Fruit fly (Drosophila melanogaster) whole organism, embryonic: ENCODE results near the gene Acat2.

Source experiments
- Atf3 ChIP-seq: fragments of 200-800 bp; sonication (Bioruptor generic); optimal IDR thresholded peaks from 3 replicates; lab custom pipeline; 2016; ENCODE audit warnings: missing biosample characterization, missing genetic modification characterization
- BEAF-32 ChIP-seq: fragments of 200-800 bp; sonication (Bioruptor generic); optimal IDR thresholded peaks from 3 replicates; lab custom pipeline; 2017; ENCODE audit warnings: missing biosample characterization, missing genetic modification characterization, mild to moderate bottlenecking, moderate library complexity, missing genetic modification reagents
- BtbVII ChIP-seq: fragments of 200-800 bp; sonication (Bioruptor generic); optimal IDR thresholded peaks from 3 replicates; lab custom pipeline; 2017; ENCODE audit warnings: missing biosample characterization, mild to moderate bottlenecking, missing genetic modification characterization
- CG10543 ChIP-seq: fragments of 200-800 bp; sonication (Bioruptor generic); optimal IDR thresholded peaks from 3 replicates; lab custom pipeline; 2017; ENCODE audit warnings: missing biosample characterization, mild to moderate bottlenecking, missing genetic modification characterization, moderate library complexity
- CG11085 ChIP-seq: fragments of 200-800 bp; sonication (Bioruptor generic); IDR thresholded peaks from 2 replicates; pipeline ENCODE4 v1.3.6; 2022; ENCODE audit warnings: missing biosample characterization, missing genetic modification characterization
- CG11504 ChIP-seq: fragments of 200-800 bp; sonication (Bioruptor generic); optimal IDR thresholded peaks from 3 replicates; lab custom pipeline; 2019; ENCODE audit warnings: missing biosample characterization, mild to moderate bottlenecking, missing genetic modification characterization, moderate library complexity
- CG11560 ChIP-seq: fragments of 200-800 bp; sonication (Bioruptor generic); IDR thresholded peaks from 3 replicates; pipeline ENCODE4 v1.3.6; 2022; ENCODE audit warnings: missing biosample characterization, missing genetic modification characterization
- CG12155 ChIP-seq: fragments of 200-800 bp; sonication (Bioruptor generic); optimal IDR thresholded peaks from 3 replicates; lab custom pipeline; 2016; ENCODE audit warnings: missing biosample characterization, missing genetic modification characterization
- CG12769 ChIP-seq: fragments of 200-800 bp; sonication (Bioruptor generic); optimal IDR thresholded peaks from 2 replicates; lab custom pipeline; 2019; ENCODE audit warnings: missing biosample characterization, mild to moderate bottlenecking, missing genetic modification characterization, moderate library complexity
- CG14050 ChIP-seq: fragments of 200-800 bp; sonication (Bioruptor generic); IDR thresholded peaks from 3 replicates; pipeline ENCODE4 v1.3.6; 2022; ENCODE audit warnings: missing biosample characterization, missing genetic modification characterization
- CG14965 ChIP-seq: fragments of 200-800 bp; sonication (Bioruptor generic); optimal IDR thresholded peaks from 2 replicates; lab custom pipeline; 2016; ENCODE audit warnings: missing biosample characterization, missing genetic modification characterization, borderline replicate concordance
- CG16779 ChIP-seq: fragments of 200-800 bp; sonication (Bioruptor generic); IDR thresholded peaks from 2 replicates; pipeline ENCODE4 v1.3.6; 2022; ENCODE audit warnings: missing biosample characterization, missing genetic modification characterization
- CG16813 ChIP-seq: fragments of 200-800 bp; sonication (Bioruptor generic); IDR thresholded peaks from 3 replicates; pipeline ENCODE4 v1.3.6; 2022; ENCODE audit warnings: missing biosample characterization, missing genetic modification characterization; ENCODE audit not compliant: partially characterized antibody
- CG17361 ChIP-seq: fragments of 200-800 bp; sonication (Bioruptor generic); IDR thresholded peaks from 3 replicates; pipeline ENCODE4 v1.3.6; 2022; ENCODE audit warnings: missing biosample characterization, missing genetic modification characterization
- CG17829 ChIP-seq: fragments of 200-800 bp; optimal IDR thresholded peaks from 2 replicates; lab custom pipeline; 2019; ENCODE audit warnings: missing biosample characterization, mild to moderate bottlenecking, missing genetic modification characterization, moderate library complexity
- CG18011 ChIP-seq: fragments of 200-800 bp; sonication (Bioruptor generic); optimal IDR thresholded peaks from 2 replicates; lab custom pipeline; 2017; ENCODE audit warnings: missing biosample characterization, missing genetic modification characterization, mild to moderate bottlenecking, moderate library complexity, missing genotype
- CG2199 ChIP-seq: fragments of 200-800 bp; sonication (Bioruptor generic); IDR thresholded peaks from 3 replicates; pipeline ENCODE4 v1.3.6; 2022; ENCODE audit warnings: missing biosample characterization, missing genetic modification characterization
- CG34422 ChIP-seq: fragments of 200-800 bp; sonication (Bioruptor generic); IDR thresholded peaks from 3 replicates; pipeline ENCODE4 v1.3.6; 2022; ENCODE audit warnings: missing biosample characterization, missing genetic modification characterization
- CG4404 ChIP-seq: fragments of 200-800 bp; sonication (Bioruptor generic); IDR thresholded peaks from 2 replicates; pipeline ENCODE4 v1.3.6; 2022; ENCODE audit warnings: missing biosample characterization, missing genetic modification characterization
- CG7556 ChIP-seq: fragments of 200-800 bp; sonication (Bioruptor generic); optimal IDR thresholded peaks from 2 replicates; lab custom pipeline; 2017; ENCODE audit warnings: missing biosample characterization, mild to moderate bottlenecking, missing genetic modification characterization
- CG7928 ChIP-seq: fragments of 200-800 bp; sonication (Bioruptor generic); optimal IDR thresholded peaks from 2 replicates; lab custom pipeline; 2017; ENCODE audit warnings: missing biosample characterization, mild to moderate bottlenecking, missing genetic modification characterization
- Dp ChIP-seq: fragments of 200-800 bp; sonication (Bioruptor generic); optimal IDR thresholded peaks from 2 replicates; lab custom pipeline; 2018; ENCODE audit warnings: missing biosample characterization, mild to moderate bottlenecking, missing genetic modification characterization, moderate library complexity
- Hr51 ChIP-seq, 2 experiments: fragments of 200-800 bp; sonication (Bioruptor generic); optimal IDR thresholded peaks; 2 replicates in 1 of 2; 3 replicates in 1 of 2; lab custom pipeline; 2016 to 2018; ENCODE audit warnings: missing biosample characterization in 2 of 2, missing genetic modification characterization in 2 of 2, mild to moderate bottlenecking in 1 of 2, moderate library complexity in 1 of 2
- PHDP ChIP-seq: fragments of 200-800 bp; sonication (Bioruptor generic); optimal IDR thresholded peaks from 3 replicates; lab custom pipeline; 2018; ENCODE audit warnings: missing biosample characterization, mild to moderate bottlenecking, missing genetic modification characterization, moderate library complexity
- Xrp1 ChIP-seq: fragments of 200-800 bp; sonication (Bioruptor generic); IDR thresholded peaks from 2 replicates; pipeline ENCODE4 v1.3.6; 2022; ENCODE audit warnings: missing biosample characterization, missing genetic modification characterization
- bcd ChIP-seq: fragments of 200-800 bp; sonication (Bioruptor generic); optimal IDR thresholded peaks from 2 replicates; lab custom pipeline; 2017; ENCODE audit warnings: missing biosample characterization, mild to moderate bottlenecking, missing genetic modification characterization
- bsh ChIP-seq, 2 experiments: fragments of 200-800 bp; sonication (Bioruptor generic); optimal IDR thresholded peaks; 2 replicates each; lab custom pipeline; 2017 to 2018; ENCODE audit warnings: mild to moderate bottlenecking in 2 of 2, missing biosample characterization in 2 of 2, missing genetic modification characterization in 2 of 2, moderate library complexity in 1 of 2
- cwo ChIP-seq: fragments of 200-800 bp; sonication (Bioruptor generic); optimal IDR thresholded peaks from 3 replicates; lab custom pipeline; 2017; ENCODE audit warnings: missing biosample characterization, missing genetic modification characterization, mild to moderate bottlenecking, moderate library complexity, missing genetic modification reagents
- dan ChIP-seq: fragments of 200-800 bp; sonication (Bioruptor generic); IDR thresholded peaks from 2 replicates; pipeline ENCODE4 v1.3.6; 2022; ENCODE audit warnings: missing biosample characterization, missing genetic modification characterization
- fd64A ChIP-seq: fragments of 200-800 bp; sonication (Bioruptor generic); optimal IDR thresholded peaks from 3 replicates; lab custom pipeline; 2018; ENCODE audit warnings: missing biosample characterization, mild to moderate bottlenecking, missing genetic modification characterization
- fd96Cb ChIP-seq: fragments of 200-800 bp; sonication (Bioruptor generic); optimal IDR thresholded peaks from 2 replicates; lab custom pipeline; 2018; ENCODE audit warnings: missing biosample characterization, mild to moderate bottlenecking, missing genetic modification characterization, moderate library complexity
- hb ChIP-seq: fragments of 200-800 bp; sonication (Bioruptor generic); IDR thresholded peaks from 3 replicates; pipeline ENCODE4 v1.3.6; 2022; ENCODE audit warnings: missing biosample characterization, missing genetic modification characterization; ENCODE audit not compliant: partially characterized antibody
- insv ChIP-seq, 2 experiments: fragments of 200-800 bp; sonication (Bioruptor generic); optimal IDR thresholded peaks; 3 replicates each; lab custom pipeline; 2016 to 2018; ENCODE audit warnings: missing biosample characterization in 2 of 2, missing genetic modification characterization in 2 of 2
- inv ChIP-seq: fragments of 200-800 bp; sonication (Bioruptor generic); IDR thresholded peaks from 2 replicates; pipeline ENCODE4 v1.3.6; 2022; ENCODE audit warnings: missing biosample characterization, missing genetic modification characterization; ENCODE audit not compliant: partially characterized antibody
- jigr1 ChIP-seq: fragments of 200-800 bp; sonication (Bioruptor generic); IDR thresholded peaks from 3 replicates; pipeline ENCODE4 v1.3.6; 2022; ENCODE audit warnings: missing biosample characterization, missing genetic modification characterization
- mld ChIP-seq: fragments of 200-800 bp; sonication (Bioruptor generic); IDR thresholded peaks from 3 replicates; pipeline ENCODE4 v1.3.6; 2022; ENCODE audit warnings: missing biosample characterization, missing genetic modification characterization; ENCODE audit not compliant: partially characterized antibody
- pb ChIP-seq: fragments of 200-800 bp; sonication (Bioruptor generic); optimal IDR thresholded peaks from 3 replicates; lab custom pipeline; 2016; ENCODE audit warnings: missing biosample characterization, missing genetic modification characterization
- pho ChIP-seq: fragments of 200-800 bp; sonication (Bioruptor generic); optimal IDR thresholded peaks from 2 replicates; lab custom pipeline; 2016; ENCODE audit warnings: missing biosample characterization, missing genetic modification characterization
- pita ChIP-seq: fragments of 200-800 bp; sonication (Bioruptor generic); optimal IDR thresholded peaks from 2 replicates; lab custom pipeline; 2017; ENCODE audit warnings: missing biosample characterization, mild to moderate bottlenecking, missing genetic modification characterization
- seq ChIP-seq: fragments of 200-800 bp; sonication (Bioruptor generic); IDR thresholded peaks from 2 replicates; pipeline ENCODE4 v1.3.6; 2022; ENCODE audit warnings: missing biosample characterization, missing genetic modification characterization
- sisA ChIP-seq: fragments of 200-800 bp; sonication (Bioruptor generic); IDR thresholded peaks from 2 replicates; pipeline ENCODE4 v1.3.6; 2022; ENCODE audit warnings: missing biosample characterization, missing genetic modification characterization
- slbo ChIP-seq: fragments of 200-800 bp; sonication (Bioruptor generic); IDR thresholded peaks from 2 replicates; pipeline ENCODE4 v1.3.6; 2022; ENCODE audit warnings: missing biosample characterization, missing genetic modification characterization
- slp2 ChIP-seq: fragments of 200-800 bp; sonication (Bioruptor generic); optimal IDR thresholded peaks from 2 replicates; lab custom pipeline; 2016; ENCODE audit warnings: missing biosample characterization, missing genetic modification characterization
- sob ChIP-seq: fragments of 200-800 bp; sonication (Bioruptor generic); IDR thresholded peaks from 2 replicates; pipeline ENCODE4 v1.3.6; 2022; ENCODE audit warnings: missing biosample characterization, missing genetic modification characterization
- sr ChIP-seq: fragments of 200-800 bp; sonication (Bioruptor generic); IDR thresholded peaks from 3 replicates; pipeline ENCODE4 v1.3.6; 2022; ENCODE audit warnings: missing biosample characterization, missing genetic modification characterization
- ttk ChIP-seq: fragments of 200-800 bp; sonication (Bioruptor generic); IDR thresholded peaks from 2 replicates; pipeline ENCODE4 v2.1.2; 2022; ENCODE audit warnings: missing biosample characterization, missing genetic modification characterization
- unc-4 ChIP-seq: fragments of 200-800 bp; sonication (Bioruptor generic); IDR thresholded peaks from 2 replicates; pipeline ENCODE4 v1.3.6; 2022; ENCODE audit warnings: missing biosample characterization, missing genetic modification characterization; ENCODE audit not compliant: partially characterized antibody
- wek ChIP-seq: fragments of 200-800 bp; sonication (Bioruptor generic); optimal IDR thresholded peaks from 3 replicates; lab custom pipeline; 2018; ENCODE audit warnings: missing biosample characterization, mild to moderate bottlenecking, missing genetic modification characterization, moderate library complexity
- z ChIP-seq: fragments of 200-800 bp; sonication (Bioruptor generic); IDR thresholded peaks from 3 replicates; pipeline ENCODE4 v1.3.6; 2022; ENCODE audit warnings: missing biosample characterization, missing genetic modification characterization
- zf30C ChIP-seq: fragments of 200-800 bp; sonication (Bioruptor generic); optimal IDR thresholded peaks from 3 replicates; lab custom pipeline; 2018; ENCODE audit warnings: missing biosample characterization, mild to moderate bottlenecking, missing genetic modification characterization

The Acat2 gene

DNA sequence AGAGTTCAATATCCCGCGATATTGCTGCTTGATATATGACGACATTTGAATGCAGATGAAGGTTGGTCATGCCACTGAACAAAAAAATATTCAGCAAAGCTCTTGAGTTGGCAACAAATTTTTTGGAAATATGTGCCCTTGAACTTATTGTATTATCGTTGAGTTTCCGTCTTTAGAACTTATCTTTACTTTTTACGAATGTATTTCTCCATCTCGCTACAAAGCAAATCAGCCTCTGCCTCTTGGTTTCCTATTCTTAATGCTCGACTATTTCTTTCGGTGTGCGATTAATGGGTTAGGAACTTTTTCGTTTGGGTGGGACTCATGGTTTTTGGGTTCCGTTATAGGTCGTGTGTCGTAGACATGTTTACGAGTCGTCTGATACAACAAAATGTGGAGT, 20.4 kb downstream of the Acat2 start (continued):
- TF ChIP-seq CG11504 (tag; lab: Kevin White, UChicago) (peak; percentile 81), pho (peak; percentile 11), CG16779 (GFP tag; lab: Robert Waterston, UW) (no peak), PHDP (tag; lab: Kevin White, UChicago) (peak; percentile 73), CG4404 (GFP tag; lab: Robert Waterston, UW) (no peak), CG14050 (peak; percentile 48; the same call in 1 of the 3 replicates), CG11085 (GFP tag; lab: Robert Waterston, UW) (no peak), CG18011 (GFP tag; lab: Kevin White, UChicago) (peak; percentile 24), CG12769 (tag; lab: Kevin White, UChicago) (no peak), ttk (peak; percentile 32; the same call in 1 of the 2 replicates), seq (GFP tag; lab: Robert Waterston, UW) (no peak), Xrp1 (peak; percentile 84), sisA (GFP tag; lab: Robert Waterston, UW) (peak; percentile 74), CG17829 (peak; percentile 82), CG34422 (GFP tag; lab: Robert Waterston, UW) (peak; percentile 23; the same call in 1 of the 3 replicates), pb (GFP tag; lab: Kevin White, UChicago) (peak; percentile 51), wek (GFP tag; lab: Kevin White, UChicago) (no peak), CG7556 (GFP tag; lab: Kevin White, UChicago) (peak; percentile 57), zf30C (peak; percentile 72), insv (GFP tag; optimal IDR thresholded peaks at IDR 0.05; lab: Kevin White, UChicago) (no peak), sr (GFP tag; lab: Robert Waterston, UW) (no peak), slp2 (peak; percentile 69), CG10543 (GFP tag; lab: Kevin White, UChicago) (no peak), Hr51 (GFP tag; optimal IDR thresholded peaks at IDR 0.05; lab: Kevin White, UChicago) (peak in 1 of 2 experiments; percentile 59), Atf3 (peak; percentile 77), CG16813 (no peak), pita (GFP tag; lab: Kevin White, UChicago) (no peak), slbo (GFP tag; lab: Robert Waterston, UW) (peak; percentile 45; the same call in 1 of the 2 replicates), bcd (GFP tag; lab: Kevin White, UChicago) (peak; percentile 56), fd96Cb (tag; lab: Kevin White, UChicago) (peak; percentile 76), inv (no peak), CG11560 (tag; lab: Robert Waterston, UW) (no peak), fd64A (GFP tag; lab: Kevin White, UChicago) (peak; percentile 64), dan (peak; percentile 10; the same call in 1 of the 2 replicates), mld (GFP tag; lab: Robert Waterston, UW) (no peak), CG12155 (GFP tag; lab: Kevin White, UChicago) (peak; percentile 50), CG7928 (GFP tag; lab: Kevin White, UChicago) (no peak), CG2199 (GFP tag; lab: Robert Waterston, UW) (0 out of 3 replicates have a peak, but pooled peaks have one; percentile 53), BEAF-32 (GFP tag; lab: Kevin White, UChicago) (no peak), Dp (GFP tag; lab: Kevin White, UChicago) (no peak), hb (no peak), cwo (GFP tag; lab: Kevin White, UChicago) (peak; percentile 22), CG14965 (GFP tag; lab: Kevin White, UChicago) (no peak), unc-4 (GFP tag; lab: Robert Waterston, UW) (no peak), bsh (GFP tag; optimal IDR thresholded peaks at IDR 0.05; lab: Kevin White, UChicago) (peak in 1 of 2 experiments; percentile 95), jigr1 (GFP tag; lab: Robert Waterston, UW) (no peak), BtbVII (peak; percentile 44), CG17361 (GFP tag; lab: Robert Waterston, UW) (peak; percentile 82), sob (GFP tag; lab: Robert Waterston, UW) (0 out of 2 replicates have a peak, but pooled peaks have one; percentile 14), z (no peak)
